Fruit fly (Drosophila melanogaster): Measurements from ENCODE around the gene CG6041.

The CG6041 gene

DNA sequence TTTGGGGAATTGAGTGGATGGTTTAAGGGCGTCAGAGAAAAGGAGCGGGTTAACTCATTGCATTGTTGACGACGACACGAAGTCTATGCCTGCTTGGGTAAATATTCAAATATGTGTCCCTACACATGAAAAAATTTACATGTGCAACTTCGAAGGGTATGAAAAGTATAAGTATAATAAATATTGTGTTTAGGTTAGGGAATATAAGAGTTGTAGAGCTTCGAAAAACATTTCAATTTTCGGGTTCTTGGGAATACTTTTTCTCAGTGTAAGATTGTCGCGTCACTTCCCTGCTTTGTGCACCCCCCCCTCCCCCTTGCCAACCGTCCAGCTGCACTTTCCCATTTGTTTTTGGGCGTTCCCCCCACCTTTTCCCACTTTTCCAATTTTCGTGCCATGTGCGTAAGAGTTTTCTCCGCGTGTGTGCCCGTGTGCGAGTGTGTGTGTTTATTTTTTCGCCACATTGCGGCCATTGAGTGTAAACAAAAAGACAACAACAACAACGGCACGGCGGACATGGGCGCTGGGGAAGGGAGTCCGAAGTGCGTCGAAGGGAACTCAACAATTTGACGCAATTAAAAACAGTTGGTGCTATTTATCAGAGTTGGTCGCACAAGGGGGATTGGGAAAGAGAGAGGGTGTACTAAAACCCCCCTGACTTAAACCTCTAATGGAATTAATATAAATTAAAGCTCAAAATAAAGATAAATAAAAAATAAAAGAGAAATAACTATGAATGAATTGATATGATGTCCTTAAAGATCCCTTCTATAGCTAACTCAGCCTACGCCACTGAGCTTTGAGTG lies 22.1 kb downstream of the CG6041 start (continued):
- TF ChIP-seq achi (GFP tag; optimal IDR thresholded peaks at IDR 0.05), result peak; percentile 38
- TF ChIP-seq Gug (GFP tag; IDR thresholded peaks at IDR 0.05), result peak; percentile 33
- no peak for TF ChIP-seq Ets21C (GFP tag; optimal IDR thresholded peaks at IDR 0.05)
- TF ChIP-seq Hr38 (GFP tag; optimal IDR thresholded peaks at IDR 0.05), result no peak
- TF ChIP-seq CG31627 (GFP tag; optimal IDR thresholded peaks at IDR 0.05), result peak; percentile 25
- no peak for TF ChIP-seq CG6854 (GFP tag; optimal IDR thresholded peaks at IDR 0.05)
- no peak for TF ChIP-seq Hr39 (GFP tag; optimal IDR thresholded peaks at IDR 0.05)
- TF ChIP-seq CG8319 (GFP tag; optimal IDR thresholded peaks at IDR 0.05), result no peak
- TF ChIP-seq CG8119 (GFP tag; IDR thresholded peaks at IDR 0.05), result 0 out of 3 replicates have a peak, but pooled peaks have one; percentile 22
- TF ChIP-seq Sox14 (GFP tag; optimal IDR thresholded peaks at IDR 0.05), result no peak
- TF ChIP-seq spab (GFP tag; optimal IDR thresholded peaks at IDR 0.05), result peak; percentile 19
- TF ChIP-seq Hr4 (GFP tag; optimal IDR thresholded peaks at IDR 0.05), result peak; percentile 43
- TF ChIP-seq Sox15 (GFP tag; optimal IDR thresholded peaks at IDR 0.05), result no peak
- TF ChIP-seq CG11762 (GFP tag; optimal IDR thresholded peaks at IDR 0.05; ENCODE audit: insufficient read depth), result no peak
- peak; percentile 22 for TF ChIP-seq acj6 (GFP tag; optimal IDR thresholded peaks at IDR 0.05)
- TF ChIP-seq Met (GFP tag; optimal IDR thresholded peaks at IDR 0.05), result peak; percentile 39
- TF ChIP-seq Ets96B (tag; optimal IDR thresholded peaks at IDR 0.05), result peak; percentile 33
- TF ChIP-seq dac (GFP tag; optimal IDR thresholded peaks at IDR 0.05), result no peak
- peak; percentile 34 for TF ChIP-seq CG6792 (GFP tag; optimal IDR thresholded peaks at IDR 0.05)

- no peak for TF ChIP-seq pdm3 (GFP tag; optimal IDR thresholded peaks at IDR 0.05)
- peak; percentile 28 for TF ChIP-seq svp (GFP tag)
- no peak for TF ChIP-seq topi (GFP tag; optimal IDR thresholded peaks at IDR 0.05)
- peak; percentile 45 for TF ChIP-seq Eip78C (GFP tag)
- no peak for TF ChIP-seq CG6276 (GFP tag; optimal IDR thresholded peaks at IDR 0.05)
These were observed 22.7 kb downstream of the CG6041 start for dm6 chrX:5970666-5971057.

DNA sequence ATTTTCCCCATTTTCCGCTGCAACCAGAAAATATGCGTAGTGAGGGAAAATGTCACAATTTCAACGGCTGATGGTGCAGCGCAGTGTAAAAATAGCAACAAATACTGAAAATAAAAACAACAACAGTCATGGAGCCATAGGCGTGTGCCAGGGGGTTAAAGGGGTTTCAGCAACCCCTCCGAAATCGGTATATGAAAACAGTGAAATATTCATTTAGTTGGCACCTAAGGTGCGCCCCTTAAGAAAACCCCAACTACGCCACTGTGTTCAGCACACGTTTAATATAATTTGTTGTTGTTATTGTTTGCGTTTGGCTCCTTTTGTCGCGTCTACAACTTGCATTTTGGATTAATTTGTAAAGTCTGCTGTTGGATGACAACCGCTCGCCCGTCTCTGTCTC lies 24.1 kb downstream of the CG6041 start:
- TF ChIP-seq CG3919 (GFP tag; optimal IDR thresholded peaks at IDR 0.05), result peak; percentile 75
- peak; percentile 59 for TF ChIP-seq esn (GFP tag; optimal IDR thresholded peaks at IDR 0.05)
- peak; percentile 36 for TF ChIP-seq CG8319 (GFP tag; optimal IDR thresholded peaks at IDR 0.05)
- TF ChIP-seq CG10631 (GFP tag; optimal IDR thresholded peaks at IDR 0.05), result peak; percentile 76
- peak; percentile 72 for TF ChIP-seq Sox14 (GFP tag; optimal IDR thresholded peaks at IDR 0.05)
- TF ChIP-seq Lpt (GFP tag; optimal IDR thresholded peaks at IDR 0.05), result peak; percentile 82
- TF ChIP-seq CG32006 (GFP tag; optimal IDR thresholded peaks at IDR 0.05), result peak; percentile 90
- peak; percentile 93 for TF ChIP-seq eg (GFP tag; IDR thresholded peaks at IDR 0.05)
- TF ChIP-seq CG6854 (GFP tag; optimal IDR thresholded peaks at IDR 0.05), result no peak
- TF ChIP-seq ss (GFP tag; optimal IDR thresholded peaks at IDR 0.05), result peak; percentile 15 to 35
- peak; percentile 90 for TF ChIP-seq Hr4 (GFP tag; optimal IDR thresholded peaks at IDR 0.05)
- TF ChIP-seq Hr38 (GFP tag; optimal IDR thresholded peaks at IDR 0.05), result peak; percentile 21
- peak; percentile 51 for TF ChIP-seq svp (GFP tag)
- TF ChIP-seq spab (GFP tag; optimal IDR thresholded peaks at IDR 0.05), result peak; percentile 50
- no peak for TF ChIP-seq Eip93F (GFP tag; optimal IDR thresholded peaks at IDR 0.05)
- TF ChIP-seq CG15336 (GFP tag; IDR thresholded peaks at IDR 0.05), result peak; percentile 87
- peak; percentile 80 for TF ChIP-seq pdm3 (GFP tag; optimal IDR thresholded peaks at IDR 0.05)
- peak; percentile 66 for TF ChIP-seq acj6 (GFP tag; optimal IDR thresholded peaks at IDR 0.05)
- TF ChIP-seq Gug (GFP tag; IDR thresholded peaks at IDR 0.05), result peak; percentile 82
- TF ChIP-seq fkh (GFP tag; optimal IDR thresholded peaks at IDR 0.05), result no peak
- TF ChIP-seq CG8119 (GFP tag; IDR thresholded peaks at IDR 0.05), result peak; percentile 85
- peak; percentile 55 for TF ChIP-seq topi (GFP tag; optimal IDR thresholded peaks at IDR 0.05)
- peak; percentile 71 for TF ChIP-seq CG1621 (tag; optimal IDR thresholded peaks at IDR 0.05)
- TF ChIP-seq CG7368 (GFP tag; optimal IDR thresholded peaks at IDR 0.05), result peak; percentile 55
- TF ChIP-seq Sox15 (GFP tag; optimal IDR thresholded peaks at IDR 0.05), result peak; percentile 35
- peak; percentile 70 for TF ChIP-seq Ets96B (tag; optimal IDR thresholded peaks at IDR 0.05)
- peak; percentile 33 for TF ChIP-seq CG9139 (GFP tag; optimal IDR thresholded peaks at IDR 0.05)
- TF ChIP-seq Blimp-1 (GFP tag; optimal IDR thresholded peaks at IDR 0.05), result no peak
- TF ChIP-seq Sox102F (GFP tag; optimal IDR thresholded peaks at IDR 0.05), result peak; percentile 41
- peak; percentile 36 for TF ChIP-seq CG8632 (GFP tag; optimal IDR thresholded peaks at IDR 0.05)
- peak; percentile 11 for TF ChIP-seq CG34406 (GFP tag; optimal IDR thresholded peaks at IDR 0.05)
- peak; percentile 56 for TF ChIP-seq CG6792 (GFP tag; optimal IDR thresholded peaks at IDR 0.05)
- TF ChIP-seq vri (GFP tag; optimal IDR thresholded peaks at IDR 0.05), result no peak
- TF ChIP-seq CG11762 (GFP tag; optimal IDR thresholded peaks at IDR 0.05; ENCODE audit: insufficient read depth), result peak; percentile 40
- TF ChIP-seq dsx (GFP tag; optimal IDR thresholded peaks at IDR 0.05; ENCODE audit: poor library complexity, severe bottlenecking), result peak; percentile 51
- TF ChIP-seq CG6808 (GFP tag; optimal IDR thresholded peaks at IDR 0.05), result peak; percentile 52

Measured in whole organism, prepupa.